Worm (Caenorhabditis elegans): ENCODE results near the gene F23B12.4.

Gene F23B12.4

ce11 chrV:14493665-14494064, 52.7 kb downstream of the F23B12.4 start:
- TF ChIP-seq ama-1 (optimal IDR thresholded peaks at IDR 0.05): no peak
- no peak for TF ChIP-seq unc-55 (GFP tag; optimal IDR thresholded peaks at IDR 0.05)
- TF ChIP-seq nhr-77 (tag; optimal IDR thresholded peaks at IDR 0.05): no peak
- no peak for TF ChIP-seq aly-2 (tag; optimal IDR thresholded peaks at IDR 0.05)
- no peak for TF ChIP-seq blmp-1 (tag; optimal IDR thresholded peaks at IDR 0.05; ENCODE audit: insufficient read depth)
- TF ChIP-seq sma-3 (GFP tag; optimal IDR thresholded peaks at IDR 0.05): no peak
- no peak for TF ChIP-seq nhr-12 (tag; optimal IDR thresholded peaks at IDR 0.05)
- TF ChIP-seq nhr-10 (tag; optimal IDR thresholded peaks at IDR 0.05): no peak
- no peak for TF ChIP-seq R02D3.7 (tag; optimal IDR thresholded peaks at IDR 0.05)
- no peak for TF ChIP-seq sem-4 (tag; optimal IDR thresholded peaks at IDR 0.05)
- TF ChIP-seq Y55F3AM.14 (GFP tag; optimal IDR thresholded peaks at IDR 0.05): no peak
- no peak for TF ChIP-seq lin-13 (GFP tag; optimal IDR thresholded peaks at IDR 0.05)
- TF ChIP-seq lsy-2 (tag; optimal IDR thresholded peaks at IDR 0.05): no peak
- TF ChIP-seq elt-3 (tag; optimal IDR thresholded peaks at IDR 0.05): no peak
- no peak for TF ChIP-seq nhr-129 (tag; optimal IDR thresholded peaks at IDR 0.05)
- no peak for TF ChIP-seq alr-1 (tag; optimal IDR thresholded peaks at IDR 0.05)
- no peak for TF ChIP-seq egl-27 (tag; optimal IDR thresholded peaks at IDR 0.05)
- TF ChIP-seq nhr-6 (tag; optimal IDR thresholded peaks at IDR 0.05): no peak
- TF ChIP-seq lin-11 (tag; optimal IDR thresholded peaks at IDR 0.05): no peak
